Worm (Caenorhabditis elegans) whole organism, young adult: ENCODE measurements around the gene col-94.

ENCODE experiments used
- B0019.2 ChIP-seq: fragments of 200-800 bp; sonication (Bioruptor generic); conservative IDR thresholded peaks from 2 replicates; pipeline ENCODE4 v1.3.6; 2022; ENCODE audit warnings: missing genetic modification reagents, missing genetic modification characterization, missing compliant biosample characterization
- B0035.1 ChIP-seq: sonication (generic microtip); optimal IDR thresholded peaks from 2 replicates; lab custom pipeline; 2016; ENCODE audit warnings: missing genetic modification characterization, mild to moderate bottlenecking, missing compliant biosample characterization, missing genotype, missing genetic modification reagents
- B0261.1 ChIP-seq: sonication (generic microtip); optimal IDR thresholded peaks from 2 replicates; lab custom pipeline; 2016; ENCODE audit warnings: mild to moderate bottlenecking, missing genetic modification characterization, moderate library complexity, missing compliant biosample characterization
- F22D6.2 ChIP-seq: sonication (generic microtip); optimal IDR thresholded peaks from 2 replicates; lab custom pipeline; 2016; ENCODE audit warnings: mild to moderate bottlenecking, missing genetic modification characterization, missing compliant biosample characterization
- F33H1.4 ChIP-seq: fragments of 200-800 bp; sonication (Bioruptor generic); IDR thresholded peaks from 2 replicates; pipeline ENCODE4 v1.3.6; 2022; ENCODE audit warnings: missing genetic modification reagents, missing genetic modification characterization, missing compliant biosample characterization
- F37B4.10 ChIP-seq: fragments of 200-800 bp; sonication (Bioruptor generic); IDR thresholded peaks from 2 replicates; pipeline ENCODE4 v1.3.6; 2022; ENCODE audit warnings: missing genetic modification characterization, missing compliant biosample characterization
- F39B2.1 ChIP-seq: fragments of 200-800 bp; sonication (Bioruptor generic); IDR thresholded peaks from 2 replicates; pipeline ENCODE4 v1.3.6; 2022; ENCODE audit warnings: missing genetic modification reagents, missing genetic modification characterization, missing compliant biosample characterization
- F49E8.2 ChIP-seq: sonication (generic microtip); optimal IDR thresholded peaks from 3 replicates; lab custom pipeline; 2017; ENCODE audit warnings: missing genetic modification characterization, mild to moderate bottlenecking, missing compliant biosample characterization, antibody characterized with exemption, moderate library complexity; ENCODE audit not compliant: insufficient read depth
- F52B5.7 ChIP-seq: sonication (generic microtip); optimal IDR thresholded peaks from 2 replicates; lab custom pipeline; 2016; ENCODE audit warnings: mild to moderate bottlenecking, missing genetic modification characterization, missing compliant biosample characterization
- T07F8.4 ChIP-seq: sonication (generic microtip); optimal IDR thresholded peaks from 2 replicates; lab custom pipeline; 2016; ENCODE audit warnings: mild to moderate bottlenecking, missing genetic modification characterization, moderate library complexity, missing compliant biosample characterization
- Y53F4B.3 ChIP-seq: fragments of 200-800 bp; sonication (Bioruptor generic); IDR thresholded peaks from 2 replicates; pipeline ENCODE4 v1.3.6; 2022; ENCODE audit warnings: missing genetic modification reagents, missing genetic modification characterization, missing compliant biosample characterization
- Y56A3A.18 ChIP-seq: fragments of 200-800 bp; sonication (Bioruptor generic); IDR thresholded peaks from 2 replicates; pipeline ENCODE4 v1.3.6; 2022; ENCODE audit warnings: missing genetic modification reagents, missing genetic modification characterization, missing compliant biosample characterization
- Y79H2A.3 ChIP-seq: fragments of 200-800 bp; sonication (Bioruptor generic); conservative IDR thresholded peaks from 2 replicates; pipeline ENCODE4 v1.3.6; 2022; ENCODE audit warnings: missing genetic modification reagents, missing genetic modification characterization, missing compliant biosample characterization
- Y95B8A.8 ChIP-seq: fragments of 200-800 bp; sonication (Bioruptor generic); IDR thresholded peaks from 2 replicates; pipeline ENCODE4 v1.3.6; 2022; ENCODE audit warnings: missing genetic modification reagents, missing genetic modification characterization, missing compliant biosample characterization
- attf-6 ChIP-seq: fragments of 200-800 bp; sonication (Bioruptor generic); IDR thresholded peaks from 2 replicates; pipeline ENCODE4 v1.3.6; 2022; ENCODE audit warnings: missing genetic modification reagents, missing genetic modification characterization, missing compliant biosample characterization
- cebp-2 ChIP-seq: fragments of 200-800 bp; sonication (Bioruptor generic); IDR thresholded peaks from 2 replicates; pipeline ENCODE4 v1.3.6; 2022; ENCODE audit warnings: missing genetic modification characterization, missing compliant biosample characterization
- ceh-27 ChIP-seq: fragments of 200-800 bp; sonication (Bioruptor generic); optimal IDR thresholded peaks from 2 replicates; lab custom pipeline; 2018; ENCODE audit warnings: mild to moderate bottlenecking, missing genetic modification characterization, moderate library complexity, missing compliant biosample characterization
- ceh-58 ChIP-seq: fragments of 200-800 bp; sonication (Bioruptor generic); IDR thresholded peaks from 2 replicates; pipeline ENCODE4 v1.3.6; 2022; ENCODE audit warnings: missing genetic modification characterization, missing compliant biosample characterization
- ceh-91 ChIP-seq: fragments of 200-800 bp; sonication (Bioruptor generic); IDR thresholded peaks from 2 replicates; pipeline ENCODE4 v1.3.6; 2022; ENCODE audit warnings: missing genetic modification reagents, missing genetic modification characterization, missing compliant biosample characterization
- dox-1 ChIP-seq: fragments of 200-800 bp; sonication (Bioruptor generic); IDR thresholded peaks from 2 replicates; pipeline ENCODE4 v1.3.6; 2022; ENCODE audit warnings: missing genetic modification reagents, missing genetic modification characterization, missing compliant biosample characterization
- dpl-1 ChIP-seq: fragments of 150-350 bp; optimal IDR thresholded peaks from 2 replicates; lab custom pipeline; 2014; ENCODE audit warnings: missing biosample characterization, missing genetic modification reagents, missing genetic modification characterization
- egl-18 ChIP-seq: fragments of 200-800 bp; sonication (Bioruptor generic); IDR thresholded peaks from 2 replicates; pipeline ENCODE4 v1.3.6; 2022; ENCODE audit warnings: missing genetic modification reagents, missing genetic modification characterization, missing compliant biosample characterization
- fkh-3 ChIP-seq: sonication (generic microtip); optimal IDR thresholded peaks from 2 replicates; lab custom pipeline; 2016; ENCODE audit warnings: mild to moderate bottlenecking, missing genetic modification characterization, missing compliant biosample characterization
- gei-17 ChIP-seq: fragments of 200-800 bp; sonication (Bioruptor generic); optimal IDR thresholded peaks from 2 replicates; lab custom pipeline; 2018; ENCODE audit warnings: mild to moderate bottlenecking, missing genetic modification characterization, missing compliant biosample characterization
- hmg-20 ChIP-seq: fragments of 200-800 bp; sonication (Bioruptor generic); IDR thresholded peaks from 2 replicates; pipeline ENCODE4 v1.3.6; 2022; ENCODE audit warnings: missing genetic modification reagents, missing genetic modification characterization, missing compliant biosample characterization
- hsf-1 ChIP-seq: fragments of 200-800 bp; sonication (Bioruptor generic); IDR thresholded peaks from 2 replicates; pipeline ENCODE4 v1.3.6; 2022; ENCODE audit warnings: missing genetic modification reagents, missing genetic modification characterization, missing compliant biosample characterization
- lin-35 ChIP-seq, 3 experiments: fragments of 150-350 bp in 2 of 3; sonication (generic microtip) in 1 of 3; optimal IDR thresholded peaks; 2 replicates each; lab custom pipeline; 2014 to 2018; ENCODE audit warnings: missing biosample characterization in 3 of 3, missing genetic modification characterization in 3 of 3, missing genetic modification reagents in 3 of 3
- lin-40 ChIP-seq: sonication (generic microtip); optimal IDR thresholded peaks from 2 replicates; lab custom pipeline; 2016; ENCODE audit warnings: missing genetic modification characterization, mild to moderate bottlenecking, missing compliant biosample characterization, missing genotype, missing genetic modification reagents
- lir-1 ChIP-seq: fragments of 200-800 bp; sonication (Bioruptor generic); conservative IDR thresholded peaks from 2 replicates; pipeline ENCODE4 v1.3.6; 2022; ENCODE audit warnings: missing genetic modification reagents, missing genetic modification characterization, missing compliant biosample characterization
- lsy-27 ChIP-seq: sonication (generic microtip); optimal IDR thresholded peaks from 2 replicates; lab custom pipeline; 2017; ENCODE audit warnings: missing genetic modification characterization, mild to moderate bottlenecking, missing compliant biosample characterization, antibody characterized with exemption, missing genotype, borderline replicate concordance; ENCODE audit not compliant: insufficient read depth
- madf-3 ChIP-seq: fragments of 200-800 bp; sonication (Bioruptor generic); IDR thresholded peaks from 2 replicates; pipeline ENCODE4 v1.3.6; 2022; ENCODE audit warnings: missing genetic modification reagents, missing genetic modification characterization, missing compliant biosample characterization
- madf-8 ChIP-seq: fragments of 200-800 bp; sonication (Bioruptor generic); conservative IDR thresholded peaks from 2 replicates; pipeline ENCODE4 v1.3.6; 2022; ENCODE audit warnings: missing genetic modification reagents, missing genetic modification characterization, missing compliant biosample characterization
- mel-28 ChIP-seq: sonication (generic microtip); optimal IDR thresholded peaks from 2 replicates; lab custom pipeline; 2016; ENCODE audit warnings: borderline replicate concordance, mild to moderate bottlenecking, missing genetic modification characterization, missing compliant biosample characterization
- nhr-179 ChIP-seq: sonication (generic microtip); optimal IDR thresholded peaks from 2 replicates; lab custom pipeline; 2016; ENCODE audit warnings: mild to moderate bottlenecking, missing genetic modification characterization, missing compliant biosample characterization
- nhr-80 ChIP-seq: sonication (generic microtip); optimal IDR thresholded peaks from 2 replicates; lab custom pipeline; 2016; ENCODE audit warnings: missing genetic modification characterization, missing compliant biosample characterization
- nhr-90 ChIP-seq: sonication (generic microtip); optimal IDR thresholded peaks from 2 replicates; lab custom pipeline; 2016; ENCODE audit warnings: missing genotype, mild to moderate bottlenecking, missing genetic modification characterization, missing compliant biosample characterization
- pha-4 ChIP-seq: fragments of 150-350 bp; sonication (generic microtip); optimal IDR thresholded peaks from 2 replicates; lab custom pipeline; 2014; ENCODE audit warnings: missing biosample characterization, missing genetic modification reagents, missing genetic modification characterization
- rcor-1 ChIP-seq: fragments of 200-800 bp; sonication (Bioruptor generic); IDR thresholded peaks from 2 replicates; pipeline ENCODE4 v1.3.6; 2022; ENCODE audit warnings: missing genetic modification reagents, missing genetic modification characterization, missing compliant biosample characterization
- rpc-1 ChIP-seq, 2 experiments: fragments of 150-350 bp in 1 of 2; sonication (generic microtip) in 1 of 2; optimal IDR thresholded peaks; 2 replicates each; lab custom pipeline; 2014 to 2018; ENCODE audit warnings: missing biosample characterization in 1 of 2, missing genetic modification characterization in 1 of 2, missing genetic modification reagents in 1 of 2, missing genotype in 1 of 2
- sdz-38 ChIP-seq: sonication (generic microtip); optimal IDR thresholded peaks from 2 replicates; lab custom pipeline; 2016; ENCODE audit warnings: missing genotype, missing genetic modification characterization, missing compliant biosample characterization
- sea-2 ChIP-seq: fragments of 200-800 bp; sonication (Bioruptor generic); IDR thresholded peaks from 2 replicates; pipeline ENCODE4 v1.3.6; 2022; ENCODE audit warnings: missing genetic modification characterization, missing compliant biosample characterization
- snpc-3.4 ChIP-seq: sonication (generic microtip); optimal IDR thresholded peaks from 2 replicates; lab custom pipeline; 2017; ENCODE audit warnings: missing genetic modification characterization, mild to moderate bottlenecking, missing compliant biosample characterization, antibody characterized with exemption, moderate library complexity, missing genotype, missing genetic modification reagents
- unc-130 ChIP-seq: sonication (generic microtip); optimal IDR thresholded peaks from 2 replicates; lab custom pipeline; 2016; ENCODE audit warnings: missing genetic modification reagents, missing genetic modification characterization, missing compliant biosample characterization
- zim-3 ChIP-seq: sonication (generic microtip); optimal IDR thresholded peaks from 2 replicates; lab custom pipeline; 2017; ENCODE audit warnings: mild to moderate bottlenecking, missing genetic modification characterization, moderate library complexity, missing compliant biosample characterization
- ztf-18 ChIP-seq: sonication (generic microtip); optimal IDR thresholded peaks from 2 replicates; lab custom pipeline; 2016; ENCODE audit warnings: missing genotype, mild to moderate bottlenecking, missing genetic modification characterization, missing compliant biosample characterization
- ztf-22 ChIP-seq: fragments of 200-800 bp; sonication (Bioruptor generic); optimal IDR thresholded peaks from 2 replicates; lab custom pipeline; 2018; ENCODE audit warnings: mild to moderate bottlenecking, missing genetic modification characterization, moderate library complexity, missing compliant biosample characterization
- ztf-25 ChIP-seq: fragments of 200-800 bp; sonication (Bioruptor generic); IDR thresholded peaks from 2 replicates; pipeline ENCODE4 v1.3.6; 2022; ENCODE audit warnings: missing genetic modification reagents, missing genetic modification characterization, missing compliant biosample characterization

Gene col-94

DNA sequence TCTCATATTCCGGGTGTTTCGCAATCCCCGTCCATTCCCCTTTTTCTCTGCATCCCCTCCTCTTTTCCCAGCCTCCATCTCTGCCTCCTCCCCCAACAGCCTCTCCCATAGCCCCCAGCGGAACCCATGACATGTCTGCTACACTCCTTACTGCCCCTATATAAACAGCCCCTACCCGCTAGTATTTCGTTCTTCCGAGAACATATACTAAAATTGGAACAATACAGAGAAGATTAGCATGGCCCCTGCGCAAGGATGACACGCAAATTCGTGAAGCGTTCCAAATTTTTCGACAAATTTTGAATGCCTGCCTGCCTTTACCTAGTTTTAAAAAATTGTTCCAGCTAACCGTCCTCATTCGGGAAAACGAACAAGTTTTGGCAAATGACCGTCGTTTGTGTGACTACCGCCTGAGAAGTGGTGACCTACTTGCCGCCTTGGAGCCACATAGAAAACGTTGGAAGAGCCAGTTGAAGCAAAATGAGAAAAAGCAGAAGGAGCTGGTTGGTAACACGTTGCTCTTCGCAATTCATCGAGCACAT is 1.9 kb upstream of the col-94 start (continued):
- TF ChIP-seq cebp-2 (GFP tag; lab: Robert Waterston, UW), result peak; percentile 96
- peak; percentile 98 for TF ChIP-seq zim-3 (tag; lab: Kevin White, UChicago)
- TF ChIP-seq lin-40, result peak; percentile 98
- TF ChIP-seq mel-28, result peak; percentile 90
- TF ChIP-seq ceh-91, result peak; percentile 48
- peak; percentile 83 for TF ChIP-seq ztf-18 (tag; lab: Kevin White, UChicago)
- TF ChIP-seq hsf-1 (GFP tag; lab: Robert Waterston, UW), result peak; percentile 79
- peak; percentile 68 for TF ChIP-seq F33H1.4 (GFP tag; lab: Robert Waterston, UW)
- peak; percentile 97 for TF ChIP-seq dox-1 (GFP tag; lab: Robert Waterston, UW)
- peak; percentile 78 for TF ChIP-seq F49E8.2 (tag; lab: Kevin White, UChicago)
- TF ChIP-seq ztf-22 (GFP tag; lab: Kevin White, UChicago), result peak; percentile 91
- TF ChIP-seq ceh-58 (GFP tag; lab: Robert Waterston, UW), result peak; percentile 86
- peak; percentile 88 for TF ChIP-seq madf-3 (GFP tag; lab: Robert Waterston, UW)
- peak; percentile 95 for TF ChIP-seq rcor-1
- peak; percentile 84 for TF ChIP-seq F39B2.1 (GFP tag; lab: Robert Waterston, UW)
- TF ChIP-seq rpc-1 (optimal IDR thresholded peaks at IDR 0.05; lab: Kevin White, UChicago), result peak; percentile 99
- peak; percentile 99 for TF ChIP-seq rpc-1 (tag; optimal IDR thresholded peaks at IDR 0.05; lab: Kevin White, UChicago)
- peak; percentile 91 for TF ChIP-seq gei-17 (GFP tag; lab: Kevin White, UChicago)
- TF ChIP-seq Y53F4B.3 (GFP tag; lab: Robert Waterston, UW), result peak; percentile 48; the same call in 1 of the 2 replicates
- peak in 2 of 3 experiments; percentile 65 to 93 for TF ChIP-seq lin-35 (GFP tag; optimal IDR thresholded peaks at IDR 0.05; lab: Kevin White, UChicago)
- TF ChIP-seq Y56A3A.18 (GFP tag; lab: Robert Waterston, UW), result peak; percentile 98
- peak; percentile 95 for TF ChIP-seq ceh-27
- peak; percentile 91 for TF ChIP-seq egl-18 (GFP tag; lab: Robert Waterston, UW)
- TF ChIP-seq lir-1 (GFP tag; lab: Robert Waterston, UW), result peak; percentile 90
- TF ChIP-seq attf-6 (GFP tag; lab: Robert Waterston, UW), result peak; percentile 82
- peak; percentile 85 for TF ChIP-seq unc-130 (GFP tag; lab: Kevin White, UChicago)
- TF ChIP-seq snpc-3.4 (tag; lab: Kevin White, UChicago), result peak; percentile 97
- peak; percentile 93 for TF ChIP-seq fkh-3 (tag; lab: Kevin White, UChicago)
- peak; percentile 94 for TF ChIP-seq hmg-20
- peak; percentile 85 for TF ChIP-seq B0261.1 (tag; lab: Kevin White, UChicago)
- peak; percentile 44 for TF ChIP-seq dpl-1 (GFP tag; lab: Kevin White, UChicago)
- TF ChIP-seq nhr-90 (tag; lab: Kevin White, UChicago), result peak; percentile 94
- peak; percentile 93 for TF ChIP-seq Y79H2A.3 (GFP tag; lab: Robert Waterston, UW)
- TF ChIP-seq sea-2 (GFP tag; lab: Robert Waterston, UW), result peak; percentile 94
- TF ChIP-seq F52B5.7 (tag; lab: Kevin White, UChicago), result peak; percentile 97
- TF ChIP-seq B0035.1 (tag; lab: Kevin White, UChicago), result peak; percentile 90
- TF ChIP-seq nhr-80 (tag; lab: Kevin White, UChicago), result peak; percentile 50
- TF ChIP-seq F22D6.2 (tag; lab: Kevin White, UChicago), result peak; percentile 84
- no peak for TF ChIP-seq pha-4
- peak; percentile 60 for TF ChIP-seq madf-8
- TF ChIP-seq F37B4.10 (GFP tag; lab: Robert Waterston, UW), result peak; percentile 89; the same call in 1 of the 2 replicates
- peak; percentile 92 for TF ChIP-seq T07F8.4
- TF ChIP-seq lsy-27 (tag; lab: Kevin White, UChicago), result peak; percentile 84
- peak; percentile 84 for TF ChIP-seq Y95B8A.8 (GFP tag; lab: Robert Waterston, UW)
- peak; percentile 72 for TF ChIP-seq sdz-38
- peak; percentile 80 for TF ChIP-seq nhr-179
- peak; percentile 97 for TF ChIP-seq ztf-25
- peak; percentile 65; the same call in 1 of the 2 replicates for TF ChIP-seq B0019.2 (GFP tag; lab: Robert Waterston, UW)
